Worm (Caenorhabditis elegans): Measurements from ENCODE around the gene Y53G8AR.5.

Y53G8AR.5 gene

DNA sequence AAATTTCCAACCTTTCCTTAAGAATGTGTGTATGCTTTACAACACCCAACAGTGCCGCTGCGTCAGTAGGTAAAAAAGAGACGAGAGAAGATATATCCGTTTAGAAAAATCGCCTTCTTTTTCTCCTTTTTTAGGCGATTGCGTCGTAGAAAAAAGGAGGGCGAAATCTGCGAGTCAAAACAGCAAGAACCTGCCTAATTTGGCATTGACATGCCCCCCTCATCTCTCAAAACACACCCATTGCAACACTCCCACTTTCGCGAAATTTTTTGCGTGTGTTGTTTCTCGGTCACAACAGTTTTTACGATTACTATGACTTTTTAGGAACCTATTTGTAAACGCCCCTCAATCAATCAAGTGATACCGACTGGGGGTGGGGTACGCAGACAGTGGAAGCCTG is 54.4 kb downstream of the Y53G8AR.5 start:
- TF ChIP-seq nhr-28 (tag; optimal IDR thresholded peaks at IDR 0.05) (no peak), elt-3 (tag; optimal IDR thresholded peaks at IDR 0.05) (peak in 1 of 3 experiments; percentile 3), R02D3.7 (tag; optimal IDR thresholded peaks at IDR 0.05) (no peak), fos-1 (tag; optimal IDR thresholded peaks at IDR 0.05) (no peak), nhr-25 (tag; optimal IDR thresholded peaks at IDR 0.05) (peak; percentile 63), skn-1 (tag; optimal IDR thresholded peaks at IDR 0.05) (no peak)
